Worm (Caenorhabditis elegans): ENCODE results near the gene mam-7.

DNA sequence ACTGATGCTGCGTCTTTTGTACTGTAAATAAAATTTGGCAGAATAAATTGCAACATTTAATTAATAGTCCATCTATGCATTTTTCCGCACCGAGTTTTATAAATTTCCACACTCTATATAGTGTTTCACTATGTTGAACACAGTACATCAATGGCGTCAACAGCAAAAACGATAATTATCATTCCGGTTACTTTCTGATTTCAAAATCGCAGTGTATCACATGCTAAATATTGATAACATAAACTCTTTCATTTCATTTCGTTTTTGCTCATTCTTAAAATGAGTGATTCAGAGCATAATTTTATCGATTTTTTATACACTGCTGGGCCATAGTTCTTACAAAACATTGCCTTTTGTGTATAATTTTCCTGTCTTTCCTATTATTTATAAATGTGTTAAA, 29.4 kb downstream of the mam-7 start:
- TF ChIP-seq aptf-3 (GFP tag; IDR thresholded peaks at IDR 0.05) (no peak), mxl-1 (tag; optimal IDR thresholded peaks at IDR 0.05) (no peak)
